Worm (Caenorhabditis elegans) whole organism, L1 larva: ENCODE data around the gene H05C05.2.

Experiments
- C34B4.2 ChIP-seq: sonication (generic microtip); optimal IDR thresholded peaks from 2 replicates; lab custom pipeline; 2017; ENCODE audit warnings: mild to moderate bottlenecking, missing genetic modification characterization, missing compliant biosample characterization
- Y116A8C.19 ChIP-seq: sonication (generic microtip); optimal IDR thresholded peaks from 2 replicates; lab custom pipeline; 2016; ENCODE audit warnings: missing compliant biosample characterization, missing genetic modification characterization, borderline replicate concordance
- aly-2 ChIP-seq: fragments of 150-350 bp; optimal IDR thresholded peaks from 2 replicates; lab custom pipeline; 2014; ENCODE audit warnings: missing biosample characterization, missing genetic modification characterization
- ceh-82 ChIP-seq, 3 experiments: fragments of 150-350 bp in 1 of 3; sonication (generic microtip) in 2 of 3; optimal IDR thresholded peaks; 2 replicates each; lab custom pipeline; 2014 to 2017; ENCODE audit warnings: missing biosample characterization in 3 of 3, missing genetic modification characterization in 3 of 3
- ces-1 ChIP-seq: fragments of 150-350 bp; optimal IDR thresholded peaks from 2 replicates; lab custom pipeline; 2014; ENCODE audit warnings: missing biosample characterization, missing genetic modification reagents, missing genetic modification characterization
- efl-1 ChIP-seq, 4 experiments: fragments of 150-350 bp; optimal IDR thresholded peaks in 3 of 4; peaks in 1 of 4; 1 replicate in 1 of 4; 2 replicates in 3 of 4; lab custom pipeline; 2014; ENCODE audit warnings: missing biosample characterization in 2 of 4, missing genetic modification characterization in 2 of 4, missing genetic modification reagents in 2 of 4
- egl-13 ChIP-seq: sonication (generic microtip); optimal IDR thresholded peaks from 2 replicates; lab custom pipeline; 2016; ENCODE audit warnings: missing genotype, missing genetic modification reagents, missing genetic modification characterization, missing compliant biosample characterization
- ets-5 ChIP-seq: fragments of 200-800 bp; sonication (Bioruptor generic); IDR thresholded peaks from 2 replicates; pipeline ENCODE4 v1.3.6; 2022; ENCODE audit warnings: missing genetic modification characterization, missing compliant biosample characterization
- fkh-10 ChIP-seq: sonication (generic microtip); optimal IDR thresholded peaks from 2 replicates; lab custom pipeline; 2017; ENCODE audit warnings: missing biosample characterization, missing genetic modification reagents, missing genetic modification characterization
- fkh-8 ChIP-seq: sonication (generic microtip); optimal IDR thresholded peaks from 2 replicates; lab custom pipeline; 2016; ENCODE audit warnings: mild to moderate bottlenecking, missing genetic modification characterization, missing compliant biosample characterization
- fos-1 ChIP-seq: fragments of 150-350 bp; optimal IDR thresholded peaks from 2 replicates; lab custom pipeline; 2014; ENCODE audit warnings: missing biosample characterization, missing genetic modification characterization
- grh-1 ChIP-seq: fragments of 200-800 bp; sonication (Bioruptor generic); IDR thresholded peaks from 2 replicates; pipeline ENCODE4 v1.3.6; 2022; ENCODE audit warnings: missing genetic modification reagents, missing genetic modification characterization, missing compliant biosample characterization
- hlh-4 ChIP-seq: sonication (generic microtip); optimal IDR thresholded peaks from 2 replicates; lab custom pipeline; 2016; ENCODE audit warnings: mild to moderate bottlenecking, missing genetic modification characterization, missing compliant biosample characterization
- lin-13 ChIP-seq: fragments of 150-350 bp; optimal IDR thresholded peaks from 2 replicates; lab custom pipeline; 2014; ENCODE audit warnings: missing biosample characterization, missing genetic modification reagents, missing genetic modification characterization
- lin-14 ChIP-seq: fragments of 200-800 bp; sonication (Bioruptor generic); optimal IDR thresholded peaks from 2 replicates; lab custom pipeline; 2018; ENCODE audit warnings: mild to moderate bottlenecking, missing genetic modification characterization, moderate library complexity, missing compliant biosample characterization
- lin-15B ChIP-seq: fragments of 150-350 bp; sonication (generic microtip); optimal IDR thresholded peaks from 3 replicates; lab custom pipeline; 2014; ENCODE audit warnings: missing biosample characterization, missing genetic modification characterization
- lin-35 ChIP-seq, 2 experiments: fragments of 150-350 bp; optimal IDR thresholded peaks; 2 replicates each; lab custom pipeline; 2014; ENCODE audit warnings: missing biosample characterization in 2 of 2, missing genetic modification characterization in 2 of 2, missing genetic modification reagents in 2 of 2
- lir-3 ChIP-seq: sonication (generic microtip); optimal IDR thresholded peaks from 2 replicates; lab custom pipeline; 2016; ENCODE audit warnings: mild to moderate bottlenecking, missing genetic modification characterization, moderate library complexity, missing compliant biosample characterization; ENCODE audit not compliant: poor library complexity
- mep-1 ChIP-seq: fragments of 150-350 bp; optimal IDR thresholded peaks from 2 replicates; lab custom pipeline; 2014; ENCODE audit warnings: missing biosample characterization, missing genetic modification characterization
- nhr-12 ChIP-seq: sonication (generic microtip); optimal IDR thresholded peaks from 2 replicates; lab custom pipeline; 2017; ENCODE audit warnings: missing biosample characterization, missing genetic modification characterization
- nhr-20 ChIP-seq: sonication (generic microtip); optimal IDR thresholded peaks from 2 replicates; lab custom pipeline; 2016; ENCODE audit warnings: mild to moderate bottlenecking, missing genetic modification characterization, missing compliant biosample characterization
- nhr-28 ChIP-seq: fragments of 150-350 bp; optimal IDR thresholded peaks from 2 replicates; lab custom pipeline; 2014; ENCODE audit warnings: missing biosample characterization, missing genetic modification characterization
- nhr-84 ChIP-seq: sonication (generic microtip); optimal IDR thresholded peaks from 2 replicates; lab custom pipeline; 2017; ENCODE audit warnings: missing biosample characterization, missing genetic modification characterization
- nhr-85 ChIP-seq: sonication (generic microtip); peaks from one replicate; lab custom pipeline; 2016; ENCODE audit warnings: missing genetic modification characterization, inconsistent platforms, missing compliant biosample characterization
- pax-3 ChIP-seq: fragments of 200-800 bp; sonication (Bioruptor generic); optimal IDR thresholded peaks from 2 replicates; lab custom pipeline; 2018; ENCODE audit warnings: mild to moderate bottlenecking, missing genetic modification characterization, moderate library complexity, missing compliant biosample characterization
- pqm-1 ChIP-seq: sonication (generic microtip); optimal IDR thresholded peaks from 3 replicates; lab custom pipeline; 2017; ENCODE audit warnings: missing biosample characterization, missing genetic modification characterization
- snpc-4 ChIP-seq: fragments of 150-350 bp; optimal IDR thresholded peaks from 2 replicates; lab custom pipeline; 2014; ENCODE audit warnings: missing biosample characterization, missing genetic modification characterization
- sox-4 ChIP-seq: sonication (generic microtip); optimal IDR thresholded peaks from 2 replicates; lab custom pipeline; 2016; ENCODE audit warnings: missing genetic modification characterization, missing compliant biosample characterization
- swsn-7 ChIP-seq: sonication (generic microtip); optimal IDR thresholded peaks from 2 replicates; lab custom pipeline; 2016; ENCODE audit warnings: missing genetic modification characterization, missing compliant biosample characterization
- tlp-1 ChIP-seq: fragments of 150-350 bp; optimal IDR thresholded peaks from 2 replicates; lab custom pipeline; 2014; ENCODE audit warnings: missing biosample characterization, missing genetic modification characterization
- unc-130 ChIP-seq: fragments of 150-350 bp; optimal IDR thresholded peaks from 2 replicates; lab custom pipeline; 2017; ENCODE audit warnings: missing biosample characterization, missing genetic modification characterization, inconsistent platforms
- unc-30 ChIP-seq: sonication (generic microtip); optimal IDR thresholded peaks from 2 replicates; lab custom pipeline; 2017; ENCODE audit warnings: missing biosample characterization, missing genetic modification characterization
- unc-98 ChIP-seq: fragments of 200-800 bp; sonication (Bioruptor generic); IDR thresholded peaks from 2 replicates; pipeline ENCODE4 v1.3.6; 2022; ENCODE audit warnings: missing genetic modification characterization, missing compliant biosample characterization
- vab-15 ChIP-seq: sonication (generic microtip); optimal IDR thresholded peaks from 2 replicates; lab custom pipeline; 2017; ENCODE audit warnings: missing genotype, mild to moderate bottlenecking, missing genetic modification characterization, missing compliant biosample characterization
- xbp-1 ChIP-seq: sonication (generic microtip); optimal IDR thresholded peaks from 2 replicates; lab custom pipeline; 2016; ENCODE audit warnings: missing genetic modification characterization, missing compliant biosample characterization
- zag-1 ChIP-seq: fragments of 150-350 bp; optimal IDR thresholded peaks from 2 replicates; lab custom pipeline; 2014; ENCODE audit warnings: missing biosample characterization, missing genetic modification characterization
- ztf-4 ChIP-seq: fragments of 150-350 bp; optimal IDR thresholded peaks from 2 replicates; lab custom pipeline; 2014; ENCODE audit warnings: missing biosample characterization, missing genetic modification characterization

Gene H05C05.2

DNA sequence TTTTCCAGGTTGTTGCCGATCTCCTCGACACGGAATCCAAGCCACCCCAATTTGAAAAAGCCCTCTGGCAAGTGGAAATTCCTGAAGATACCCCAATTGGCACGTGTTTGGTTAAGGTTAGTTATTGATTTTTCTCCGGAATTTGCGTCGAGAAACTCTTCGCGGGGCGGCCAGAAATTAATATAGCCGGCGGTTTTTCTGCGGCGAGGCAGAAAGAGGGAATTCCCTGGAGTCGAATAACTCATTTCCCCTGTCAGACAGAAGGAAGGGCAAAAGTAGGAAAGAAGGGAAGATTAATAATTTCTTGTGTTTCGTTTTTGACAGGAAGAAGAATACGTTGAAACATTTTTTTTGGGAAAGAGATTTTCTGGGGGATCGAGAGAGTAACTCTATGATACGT is 46.8 kb downstream of the H05C05.2 start:
- TF ChIP-seq mep-1 (tag; lab: Kevin White, UChicago) (no peak), lin-13 (no peak), zag-1 (tag; lab: Kevin White, UChicago) (no peak), xbp-1 (tag; lab: Kevin White, UChicago) (no peak), aly-2 (tag; lab: Kevin White, UChicago) (no peak), sox-4 (tag; lab: Kevin White, UChicago) (no peak), unc-30 (tag; lab: Kevin White, UChicago) (no peak), nhr-20 (tag; lab: Kevin White, UChicago) (no peak), nhr-85 (tag; lab: Kevin White, UChicago) (no peak), tlp-1 (tag; lab: Kevin White, UChicago) (no peak), grh-1 (GFP tag; lab: Robert Waterston, UW) (no peak), ztf-4 (tag; lab: Kevin White, UChicago) (no peak)

DNA sequence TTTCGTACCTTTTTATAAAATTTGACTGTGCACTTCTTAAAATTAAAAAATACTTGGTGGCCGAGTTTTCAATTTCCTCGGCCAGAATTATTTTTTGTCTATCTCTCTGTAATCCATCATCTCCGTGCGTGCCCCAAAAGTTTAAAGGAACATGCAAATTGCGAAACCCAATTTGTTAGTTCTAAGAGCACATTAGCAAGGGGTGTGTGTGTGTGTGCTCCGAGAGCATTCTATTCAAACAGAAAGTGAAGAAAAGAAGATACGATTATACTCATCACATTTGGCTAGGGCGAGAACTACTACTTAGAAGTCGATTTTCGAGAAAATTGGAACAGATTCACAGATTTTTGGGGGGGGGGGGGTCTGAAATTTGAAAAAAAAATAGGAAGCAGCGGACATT is 51.4 kb downstream of the H05C05.2 start:
- TF ChIP-seq nhr-84 (tag; lab: Kevin White, UChicago) (no peak), snpc-4 (tag; lab: Kevin White, UChicago) (no peak), ceh-82 (tag; optimal IDR thresholded peaks at IDR 0.05; lab: Kevin White, UChicago) (no peak), efl-1 (optimal IDR thresholded peaks at IDR 0.05; lab: Kevin White, UChicago) (no peak), efl-1 (GFP tag; optimal IDR thresholded peaks at IDR 0.05 in 1 of 2; lab: Kevin White, UChicago) (no peak), lin-35 (GFP tag; optimal IDR thresholded peaks at IDR 0.05; lab: Kevin White, UChicago) (no peak), nhr-12 (tag; lab: Kevin White, UChicago) (no peak), ets-5 (GFP tag; lab: Robert Waterston, UW) (no peak), ces-1 (peak; percentile 74), fkh-10 (peak; percentile 54), lin-14 (peak; percentile 55), mep-1 (tag; lab: Kevin White, UChicago) (no peak), pax-3 (tag; lab: Kevin White, UChicago) (no peak), Y116A8C.19 (tag; lab: Kevin White, UChicago) (no peak), fkh-8 (no peak), nhr-85 (tag; lab: Kevin White, UChicago) (peak; percentile 9), zag-1 (tag; lab: Kevin White, UChicago) (no peak), nhr-28 (tag; lab: Kevin White, UChicago) (no peak), lir-3 (tag; lab: Kevin White, UChicago) (no peak), swsn-7 (tag; lab: Kevin White, UChicago) (no peak), unc-98 (GFP tag; lab: Robert Waterston, UW) (no peak), hlh-4 (no peak), C34B4.2 (tag; lab: Kevin White, UChicago) (no peak), grh-1 (GFP tag; lab: Robert Waterston, UW) (no peak), egl-13 (no peak)

DNA sequence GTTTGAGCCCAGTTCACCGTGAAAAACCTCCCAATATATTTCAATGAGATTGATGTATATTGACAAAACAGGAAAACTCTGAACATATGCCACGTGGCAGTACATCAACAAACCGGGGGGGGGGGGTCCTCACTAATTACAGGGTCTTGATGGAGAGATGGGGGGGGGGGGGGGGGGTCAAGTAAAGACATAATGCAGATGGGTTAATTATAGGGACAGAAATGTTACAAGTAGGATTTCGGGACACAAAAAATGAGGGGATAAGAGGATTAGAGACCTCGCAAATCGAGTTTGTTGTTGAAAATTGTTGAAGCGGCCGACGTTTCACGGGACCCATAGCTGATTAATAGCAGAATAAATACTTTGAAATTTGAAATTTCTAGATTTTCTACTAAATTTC is 52.5 kb downstream of the H05C05.2 start:
- TF ChIP-seq pax-3 (tag; lab: Kevin White, UChicago) (no peak), hlh-4 (no peak), fos-1 (tag; lab: Kevin White, UChicago) (no peak), lin-15B (tag; lab: Kevin White, UChicago) (no peak), sox-4 (tag; lab: Kevin White, UChicago) (no peak), pqm-1 (tag; lab: Kevin White, UChicago) (no peak), zag-1 (tag; lab: Kevin White, UChicago) (no peak), unc-130 (tag; lab: Kevin White, UChicago) (no peak), C34B4.2 (tag; lab: Kevin White, UChicago) (no peak), ces-1 (no peak), vab-15 (tag; lab: Kevin White, UChicago) (no peak)
